Worm (Caenorhabditis elegans) whole organism, late embryonic: ENCODE measurements around the gene Y46H3C.7.

ENCODE experiments used
- fkh-10 ChIP-seq: fragments of 150-350 bp; optimal IDR thresholded peaks from 2 replicates; lab custom pipeline; 2014; ENCODE audit warnings: missing biosample characterization, missing genetic modification reagents, missing genetic modification characterization
- tbx-2 ChIP-seq: sonication (generic microtip); optimal IDR thresholded peaks from 2 replicates; lab custom pipeline; 2016; ENCODE audit warnings: missing genetic modification characterization, missing compliant biosample characterization

ce11 chrV:1734569-1734968, 40.7 kb upstream of the Y46H3C.7 start, which contains the start of gene str-160:
- TF ChIP-seq tbx-2, result no peak
- no peak for TF ChIP-seq fkh-10 (GFP tag; lab: Kevin White, UChicago)
